Fruit fly (Drosophila melanogaster) whole organism, prepupa: ENCODE results near the gene CG13359.

Experiments used
- CG10631 ChIP-seq: fragments of 200-800 bp; sonication (Bioruptor generic); optimal IDR thresholded peaks from 2 replicates; lab custom pipeline; 2016; ENCODE audit warnings: missing biosample characterization, missing genetic modification characterization
- CG11902 ChIP-seq: fragments of 200-800 bp; sonication (Bioruptor generic); optimal IDR thresholded peaks from 3 replicates; lab custom pipeline; 2016; ENCODE audit warnings: missing biosample characterization, missing genetic modification characterization
- CG15336 ChIP-seq: fragments of 200-800 bp; sonication (Bioruptor generic); IDR thresholded peaks from 2 replicates; pipeline ENCODE4 v1.3.6; 2022; ENCODE audit warnings: missing biosample characterization, missing genetic modification characterization
- CG1621 ChIP-seq: fragments of 200-800 bp; sonication (Bioruptor generic); optimal IDR thresholded peaks from 3 replicates; lab custom pipeline; 2018; ENCODE audit warnings: missing biosample characterization, mild to moderate bottlenecking, missing genetic modification characterization
- CG3032 ChIP-seq: fragments of 200-800 bp; optimal IDR thresholded peaks from 2 replicates; lab custom pipeline; 2019; ENCODE audit warnings: missing biosample characterization, mild to moderate bottlenecking, missing genetic modification characterization, moderate library complexity
- CG31627 ChIP-seq: fragments of 200-800 bp; sonication (Bioruptor generic); optimal IDR thresholded peaks from 3 replicates; lab custom pipeline; 2016; ENCODE audit warnings: missing biosample characterization, missing genetic modification characterization
- CG32006 ChIP-seq: fragments of 200-800 bp; sonication (Bioruptor generic); optimal IDR thresholded peaks from 3 replicates; lab custom pipeline; 2017; ENCODE audit warnings: missing biosample characterization, mild to moderate bottlenecking, missing genetic modification characterization
- CG4318 ChIP-seq: fragments of 200-800 bp; sonication (Bioruptor generic); optimal IDR thresholded peaks from 3 replicates; lab custom pipeline; 2017; ENCODE audit warnings: missing biosample characterization, mild to moderate bottlenecking, missing genetic modification characterization
- CG6163 ChIP-seq: fragments of 200-800 bp; sonication (Bioruptor generic); IDR thresholded peaks from 3 replicates; pipeline ENCODE4 v1.3.6; 2022; ENCODE audit warnings: missing biosample characterization, missing genetic modification characterization
- CG6276 ChIP-seq: fragments of 200-800 bp; sonication (Bioruptor generic); optimal IDR thresholded peaks from 2 replicates; lab custom pipeline; 2017; ENCODE audit warnings: missing biosample characterization, mild to moderate bottlenecking, missing genetic modification characterization
- CG6792 ChIP-seq: fragments of 200-800 bp; sonication (Bioruptor generic); optimal IDR thresholded peaks from 3 replicates; lab custom pipeline; 2016; ENCODE audit warnings: missing biosample characterization, missing genetic modification characterization
- CG6854 ChIP-seq: fragments of 200-800 bp; sonication (Bioruptor generic); optimal IDR thresholded peaks from 2 replicates; lab custom pipeline; 2017; ENCODE audit warnings: missing biosample characterization, mild to moderate bottlenecking, missing genetic modification characterization
- CG8119 ChIP-seq: fragments of 200-800 bp; sonication (Bioruptor generic); IDR thresholded peaks from 3 replicates; pipeline ENCODE4 v1.3.6; 2022; ENCODE audit warnings: missing biosample characterization, missing genetic modification characterization
- CG8319 ChIP-seq: fragments of 200-800 bp; sonication (Bioruptor generic); optimal IDR thresholded peaks from 3 replicates; lab custom pipeline; 2016; ENCODE audit warnings: missing biosample characterization, missing genetic modification characterization
- CG9139 ChIP-seq: fragments of 200-800 bp; sonication (Bioruptor generic); optimal IDR thresholded peaks from 3 replicates; lab custom pipeline; 2017; ENCODE audit warnings: missing biosample characterization, mild to moderate bottlenecking, missing genetic modification characterization
- Eip78C ChIP-seq: fragments of 200-800 bp; sonication (Bioruptor generic); peaks from one replicate; lab custom pipeline; 2016; ENCODE audit warnings: missing biosample characterization, missing genetic modification characterization
- Ets21C ChIP-seq: fragments of 200-800 bp; sonication (Bioruptor generic); optimal IDR thresholded peaks from 3 replicates; lab custom pipeline; 2016; ENCODE audit warnings: missing biosample characterization, missing genetic modification characterization
- Gug ChIP-seq: fragments of 200-800 bp; sonication (Bioruptor generic); IDR thresholded peaks from 2 replicates; pipeline ENCODE4 v1.3.6; 2022; ENCODE audit warnings: missing biosample characterization, missing genetic modification characterization
- Hr38 ChIP-seq: sonication (Bioruptor generic); optimal IDR thresholded peaks from 2 replicates; lab custom pipeline; 2016; ENCODE audit warnings: missing biosample characterization, missing genetic modification characterization
- Hr4 ChIP-seq: fragments of 200-800 bp; sonication (Bioruptor generic); optimal IDR thresholded peaks from 3 replicates; lab custom pipeline; 2016; ENCODE audit warnings: missing biosample characterization, missing genetic modification characterization
- Lpt ChIP-seq: fragments of 200-800 bp; sonication (Bioruptor generic); optimal IDR thresholded peaks from 3 replicates; lab custom pipeline; 2016; ENCODE audit warnings: missing biosample characterization, missing genetic modification characterization
- Met ChIP-seq: fragments of 200-800 bp; sonication (Bioruptor generic); optimal IDR thresholded peaks from 3 replicates; lab custom pipeline; 2016; ENCODE audit warnings: missing biosample characterization, missing genetic modification characterization
- OdsH ChIP-seq: fragments of 200-800 bp; sonication (Bioruptor generic); optimal IDR thresholded peaks from 3 replicates; lab custom pipeline; 2016; ENCODE audit warnings: missing biosample characterization, missing genetic modification characterization
- Smox ChIP-seq: fragments of 200-800 bp; sonication (Bioruptor generic); optimal IDR thresholded peaks from 3 replicates; lab custom pipeline; 2016; ENCODE audit warnings: missing biosample characterization, missing genetic modification characterization
- Sox14 ChIP-seq: fragments of 200-800 bp; sonication (Bioruptor generic); optimal IDR thresholded peaks from 3 replicates; lab custom pipeline; 2016; ENCODE audit warnings: missing biosample characterization, missing genetic modification characterization
- cyc ChIP-seq: fragments of 200-800 bp; sonication (Bioruptor generic); optimal IDR thresholded peaks from 3 replicates; lab custom pipeline; 2016; ENCODE audit warnings: missing biosample characterization, missing genetic modification characterization
- dac ChIP-seq: fragments of 200-800 bp; sonication (Bioruptor generic); optimal IDR thresholded peaks from 2 replicates; lab custom pipeline; 2017; ENCODE audit warnings: missing biosample characterization, mild to moderate bottlenecking, missing genetic modification characterization
- eg ChIP-seq: fragments of 200-800 bp; sonication (Bioruptor generic); IDR thresholded peaks from 3 replicates; pipeline ENCODE4 v1.3.6; 2022; ENCODE audit warnings: missing biosample characterization, missing genetic modification characterization
- fd85E ChIP-seq: fragments of 200-800 bp; sonication (Bioruptor generic); optimal IDR thresholded peaks from 3 replicates; lab custom pipeline; 2016; ENCODE audit warnings: missing biosample characterization, missing genetic modification characterization
- pdm3 ChIP-seq: fragments of 200-800 bp; sonication (Bioruptor generic); optimal IDR thresholded peaks from 3 replicates; lab custom pipeline; 2016; ENCODE audit warnings: missing biosample characterization, missing genetic modification characterization
- salr ChIP-seq, 2 experiments: fragments of 200-800 bp; sonication (Bioruptor generic); optimal IDR thresholded peaks; 3 replicates each; lab custom pipeline; 2016 to 2018; ENCODE audit warnings: missing biosample characterization in 2 of 2, missing genetic modification characterization in 2 of 2, mild to moderate bottlenecking in 1 of 2
- spab ChIP-seq: fragments of 200-800 bp; sonication (Bioruptor generic); optimal IDR thresholded peaks from 2 replicates; lab custom pipeline; 2017; ENCODE audit warnings: missing biosample characterization, mild to moderate bottlenecking, missing genetic modification characterization, missing genetic modification reagents
- ss ChIP-seq, 2 experiments: fragments of 200-800 bp; sonication (Bioruptor generic); optimal IDR thresholded peaks; 2 replicates in 1 of 2; 3 replicates in 1 of 2; lab custom pipeline; 2017 to 2018; ENCODE audit warnings: mild to moderate bottlenecking in 2 of 2, missing biosample characterization in 2 of 2, missing genetic modification characterization in 2 of 2, moderate library complexity in 1 of 2
- svp ChIP-seq: fragments of 200-800 bp; sonication (Bioruptor generic); peaks from one replicate; lab custom pipeline; 2016; ENCODE audit warnings: missing biosample characterization, missing genetic modification characterization
- topi ChIP-seq: fragments of 200-800 bp; sonication (Bioruptor generic); optimal IDR thresholded peaks from 3 replicates; lab custom pipeline; 2016; ENCODE audit warnings: missing biosample characterization, missing genetic modification characterization
- vri ChIP-seq: fragments of 200-800 bp; sonication (Bioruptor generic); optimal IDR thresholded peaks from 3 replicates; lab custom pipeline; 2016; ENCODE audit warnings: missing biosample characterization, mild to moderate bottlenecking, missing genetic modification characterization

The CG13359 gene

dm6 chrX:841941-842340, 38.7 kb upstream of the CG13359 start:
- peak; percentile 49 for TF ChIP-seq Eip78C
- TF ChIP-seq svp (GFP tag; lab: Kevin White, UChicago): peak; percentile 56
- peak; percentile 19 for TF ChIP-seq Met (GFP tag; lab: Kevin White, UChicago)
- TF ChIP-seq Smox: no peak
- TF ChIP-seq CG6792: no peak

DNA sequence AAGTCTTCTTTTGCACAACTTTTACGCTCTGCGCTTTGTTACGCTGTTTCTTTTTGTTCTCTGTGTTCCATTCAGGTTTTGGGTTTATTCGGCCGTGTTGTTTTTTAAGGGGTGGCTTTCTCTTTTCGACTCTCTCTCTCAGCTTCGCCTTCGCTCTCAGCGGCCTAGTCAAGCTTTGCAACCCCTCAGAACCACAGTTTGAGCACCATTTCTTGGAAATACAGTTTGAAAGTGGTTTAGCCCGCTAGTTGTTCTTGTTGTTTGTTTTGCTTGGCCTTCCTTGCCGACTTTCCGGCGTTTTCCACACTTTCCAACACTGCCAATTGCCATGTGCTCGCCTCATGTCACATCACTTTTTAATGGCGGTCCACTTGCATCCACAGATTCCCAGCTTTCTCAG, 37.8 kb upstream of the CG13359 start:
- no peak for TF ChIP-seq CG8319 (GFP tag; lab: Kevin White, UChicago)
- TF ChIP-seq ss (GFP tag; optimal IDR thresholded peaks at IDR 0.05; lab: Kevin White, UChicago): no peak
- TF ChIP-seq cyc (GFP tag; lab: Kevin White, UChicago): no peak
- TF ChIP-seq vri (GFP tag; lab: Kevin White, UChicago): no peak
- TF ChIP-seq dac (GFP tag; lab: Kevin White, UChicago): no peak
- TF ChIP-seq Ets21C: no peak
- no peak for TF ChIP-seq fd85E (GFP tag; lab: Kevin White, UChicago)
- TF ChIP-seq CG6276: no peak
- TF ChIP-seq spab (GFP tag; lab: Kevin White, UChicago): no peak
- no peak for TF ChIP-seq CG31627 (GFP tag; lab: Kevin White, UChicago)
- TF ChIP-seq CG10631 (GFP tag; lab: Kevin White, UChicago): no peak
- no peak for TF ChIP-seq CG3032 (tag; lab: Kevin White, UChicago)
- TF ChIP-seq Hr38: no peak
- TF ChIP-seq svp (GFP tag; lab: Kevin White, UChicago): no peak
- no peak for TF ChIP-seq OdsH (GFP tag; lab: Kevin White, UChicago)

DNA sequence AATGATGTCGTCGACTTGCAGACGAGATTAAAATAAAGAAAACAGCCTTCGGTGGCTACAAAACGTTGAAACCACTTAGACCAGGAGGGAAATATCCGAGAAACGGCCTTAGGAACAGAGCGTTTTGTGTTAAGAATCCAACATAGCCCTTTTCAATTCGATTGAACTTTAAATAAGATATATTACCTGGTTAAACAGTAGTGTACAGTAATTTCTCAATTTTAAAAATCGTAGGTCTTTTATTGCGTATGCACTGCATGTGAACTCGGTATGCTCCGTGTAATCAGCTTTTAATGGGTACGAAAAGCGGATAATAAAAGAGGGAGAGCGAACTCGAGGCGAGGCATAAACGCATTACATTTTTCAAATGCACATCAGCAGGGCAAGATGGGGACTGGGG, 34.7 kb upstream of the CG13359 start:
- peak; percentile 37; the same call in 1 of the 3 replicates for TF ChIP-seq eg (GFP tag; lab: Robert Waterston, UW)
- TF ChIP-seq CG15336: peak; percentile 54
- peak; percentile 16 for TF ChIP-seq CG6276
- peak; percentile 5 for TF ChIP-seq CG10631 (GFP tag; lab: Kevin White, UChicago)
- TF ChIP-seq Sox14 (GFP tag; lab: Kevin White, UChicago): peak; percentile 7
- no peak for TF ChIP-seq CG1621 (tag; lab: Kevin White, UChicago)
- peak; percentile 70 for TF ChIP-seq CG32006 (GFP tag; lab: Kevin White, UChicago)
- peak; percentile 58; the same call in 2 of the 3 replicates for TF ChIP-seq CG8119 (GFP tag; lab: Robert Waterston, UW)
- peak; percentile 1 for TF ChIP-seq pdm3
- peak; percentile 51 for TF ChIP-seq CG4318 (GFP tag; lab: Kevin White, UChicago)
- peak; percentile 24 for TF ChIP-seq OdsH (GFP tag; lab: Kevin White, UChicago)
- TF ChIP-seq Eip78C: peak; percentile 73
- TF ChIP-seq CG9139: no peak
- no peak for TF ChIP-seq CG6854 (GFP tag; lab: Kevin White, UChicago)
- TF ChIP-seq dac (GFP tag; lab: Kevin White, UChicago): peak; percentile 15
- peak; percentile 32 for TF ChIP-seq Lpt
- no peak for TF ChIP-seq ss (GFP tag; optimal IDR thresholded peaks at IDR 0.05; lab: Kevin White, UChicago)
- peak; percentile 42; the same call in 1 of the 2 replicates for TF ChIP-seq Gug (GFP tag; lab: Robert Waterston, UW)
- peak; percentile 47; the same call in 1 of the 3 replicates for TF ChIP-seq CG6163 (GFP tag; lab: Robert Waterston, UW)
- no peak for TF ChIP-seq CG11902 (GFP tag; lab: Kevin White, UChicago)
- TF ChIP-seq salr (GFP tag; optimal IDR thresholded peaks at IDR 0.05; lab: Kevin White, UChicago): peak in 1 of 2 experiments; percentile 22
- TF ChIP-seq Hr4 (GFP tag; lab: Kevin White, UChicago): peak; percentile 62

- TF ChIP-seq CG10631 (GFP tag; lab: Kevin White, UChicago) (no peak), CG6163 (GFP tag; lab: Robert Waterston, UW) (no peak), topi (GFP tag; lab: Kevin White, UChicago) (no peak), CG31627 (GFP tag; lab: Kevin White, UChicago) (no peak)
These were observed 32.9 kb upstream of the CG13359 start for dm6 chrX:835965-836690.
